Worm (Caenorhabditis elegans): ENCODE data around the gene Y110A2AL.3.

DNA sequence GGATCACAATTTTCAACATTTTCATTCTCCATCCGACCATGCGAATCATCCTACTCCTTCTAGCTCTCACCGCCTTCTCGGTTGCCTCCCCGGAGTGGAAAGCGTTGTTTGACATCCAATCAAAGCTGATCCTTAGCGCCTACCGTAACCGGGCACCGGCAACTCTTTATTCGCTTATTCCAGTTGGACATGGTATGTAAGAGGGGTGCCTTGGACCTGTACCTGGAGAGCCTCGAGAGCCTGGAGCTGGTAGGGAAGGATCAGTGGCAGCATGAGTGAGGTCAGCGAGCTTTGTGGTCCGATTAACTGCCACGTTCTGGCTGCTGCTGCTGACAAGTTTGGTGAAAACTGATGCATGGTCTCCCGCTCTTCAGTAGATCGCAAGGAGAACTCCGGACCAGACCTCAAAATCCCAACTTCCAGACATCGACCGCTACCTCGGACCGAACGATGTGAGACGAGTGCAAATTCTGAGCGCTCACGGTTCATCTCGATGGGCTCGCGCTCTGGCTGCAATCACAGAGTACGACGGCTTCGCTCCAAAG is 38.9 kb upstream of the Y110A2AL.3 start, which contains the start of gene K12H6.8:
- no peak for TF ChIP-seq him-1 (tag; optimal IDR thresholded peaks at IDR 0.05)
- TF ChIP-seq snpc-4 (GFP tag; optimal IDR thresholded peaks at IDR 0.05) = no peak
- no peak for TF ChIP-seq snpc-4 (tag; optimal IDR thresholded peaks at IDR 0.05)
- TF ChIP-seq unc-62 (GFP tag; optimal IDR thresholded peaks at IDR 0.05) = no peak
- no peak for TF ChIP-seq F49E8.2 (tag; optimal IDR thresholded peaks at IDR 0.05; ENCODE audit: insufficient read depth)
- TF ChIP-seq ets-4 (GFP tag; optimal IDR thresholded peaks at IDR 0.05) = no peak
- TF ChIP-seq mes-4 (tag; optimal IDR thresholded peaks at IDR 0.05) = no peak
- TF ChIP-seq snpc-1.3 (tag; optimal IDR thresholded peaks at IDR 0.05; ENCODE audit: insufficient read depth) = no peak
- TF ChIP-seq tbx-9 (tag; optimal IDR thresholded peaks at IDR 0.05; ENCODE audit: borderline replicate concordance) = no peak
